Worm (Caenorhabditis elegans): ENCODE data around the gene K07D4.2.

K07D4.2 gene

DNA sequence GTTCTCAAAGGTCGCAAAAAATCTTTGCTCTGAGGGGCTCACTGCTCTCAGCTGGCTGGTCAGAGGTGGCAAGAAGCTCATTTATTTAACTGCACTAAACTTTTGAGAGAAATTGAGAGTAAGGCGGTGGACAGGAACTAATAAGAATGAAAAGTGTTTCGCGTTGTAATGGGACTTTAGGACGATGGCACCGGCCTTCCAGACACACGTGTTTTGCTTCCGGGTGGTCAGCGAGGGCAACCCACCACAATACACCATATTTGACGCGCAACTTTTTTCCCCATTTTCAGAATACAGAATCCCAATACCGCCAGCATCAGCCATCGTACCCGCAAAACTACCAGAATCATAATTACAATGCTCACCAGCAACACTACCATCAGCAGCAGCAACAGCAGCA is 5.2 kb downstream of the K07D4.2 start:
- no peak for TF ChIP-seq F13H6.1 (tag; optimal IDR thresholded peaks at IDR 0.05)
- no peak for TF ChIP-seq K09A11.1 (tag; optimal IDR thresholded peaks at IDR 0.05; ENCODE audit: insufficient read depth)
- TF ChIP-seq rnt-1 (tag; optimal IDR thresholded peaks at IDR 0.05), result no peak
- TF ChIP-seq ceh-19 (GFP tag; optimal IDR thresholded peaks at IDR 0.05), result no peak
- no peak for TF ChIP-seq hlh-13 (GFP tag; optimal IDR thresholded peaks at IDR 0.05)
- no peak for TF ChIP-seq ceh-31 (tag; optimal IDR thresholded peaks at IDR 0.05)
- no peak for TF ChIP-seq ttx-3 (tag; optimal IDR thresholded peaks at IDR 0.05)
- no peak for TF ChIP-seq lim-6 (tag; optimal IDR thresholded peaks at IDR 0.05)
- no peak for TF ChIP-seq K02D7.2 (tag; optimal IDR thresholded peaks at IDR 0.05)
- TF ChIP-seq sdc-2 (tag; optimal IDR thresholded peaks at IDR 0.05), result no peak
- no peak for TF ChIP-seq ceh-14 (tag; optimal IDR thresholded peaks at IDR 0.05)
- no peak for TF ChIP-seq Y22D7AL.16 (tag; optimal IDR thresholded peaks at IDR 0.05)
- no peak for TF ChIP-seq sox-4 (tag; optimal IDR thresholded peaks at IDR 0.05)
- no peak for TF ChIP-seq pros-1 (tag; optimal IDR thresholded peaks at IDR 0.05)
- no peak for TF ChIP-seq C08G9.2 (tag; optimal IDR thresholded peaks at IDR 0.05)
- TF ChIP-seq fkh-6 (tag; optimal IDR thresholded peaks at IDR 0.05), result no peak

DNA sequence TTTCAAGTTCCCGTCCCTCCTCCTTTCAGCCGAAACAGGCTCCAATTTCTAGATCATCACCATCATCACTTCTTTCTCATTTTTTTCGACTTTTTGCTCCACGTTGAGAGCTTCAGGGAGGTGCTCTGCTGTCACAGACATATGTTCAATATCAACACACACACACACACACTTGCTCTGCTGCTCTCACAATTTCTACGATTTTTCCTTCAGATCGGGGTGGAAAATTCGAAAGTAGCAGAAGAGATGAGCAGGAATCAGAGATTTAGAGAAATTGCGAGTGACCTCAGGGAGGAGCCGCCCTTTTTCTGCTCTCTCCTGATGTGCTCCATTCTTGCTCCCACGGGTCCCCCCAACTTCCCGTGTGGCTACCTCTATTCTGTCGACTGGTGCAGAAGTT is 6.8 kb downstream of the K07D4.2 start, which contains the start of gene pqn-48:
TSS of gene pqn-48 (plus strand) at position 344 of the 400 bp plus-strand sequence.
- no peak for TF ChIP-seq ceh-2 (tag; optimal IDR thresholded peaks at IDR 0.05)
- no peak for TF ChIP-seq npax-4 (tag; optimal IDR thresholded peaks at IDR 0.05)
- TF ChIP-seq unc-3 (GFP tag; conservative IDR thresholded peaks at IDR 0.05), result no peak
- no peak for TF ChIP-seq unc-3 (tag; optimal IDR thresholded peaks at IDR 0.05)
- TF ChIP-seq sox-4 (tag; optimal IDR thresholded peaks at IDR 0.05), result no peak
- TF ChIP-seq unc-86 (tag; optimal IDR thresholded peaks at IDR 0.05), result no peak
- TF ChIP-seq ceh-34 (tag; optimal IDR thresholded peaks at IDR 0.05), result no peak
- peak; percentile 28 for TF ChIP-seq unc-55 (GFP tag; optimal IDR thresholded peaks at IDR 0.05)
- peak; percentile 18 for TF ChIP-seq lim-6 (tag; optimal IDR thresholded peaks at IDR 0.05)
- TF ChIP-seq pros-1 (tag; optimal IDR thresholded peaks at IDR 0.05), result no peak
- TF ChIP-seq K09A11.1 (tag; optimal IDR thresholded peaks at IDR 0.05; ENCODE audit: insufficient read depth), result no peak
- no peak for TF ChIP-seq tbx-7 (tag; optimal IDR thresholded peaks at IDR 0.05)
- no peak for TF ChIP-seq nhr-232 (tag; optimal IDR thresholded peaks at IDR 0.05)
- TF ChIP-seq hlh-8 (tag; optimal IDR thresholded peaks at IDR 0.05), result no peak
- TF ChIP-seq pha-2 (tag; optimal IDR thresholded peaks at IDR 0.05), result no peak
- no peak for TF ChIP-seq F13H6.1 (tag; optimal IDR thresholded peaks at IDR 0.05)
- TF ChIP-seq pax-1 (tag; optimal IDR thresholded peaks at IDR 0.05), result no peak
- no peak for TF ChIP-seq T23F11.4 (GFP tag; optimal IDR thresholded peaks at IDR 0.05)

DNA sequence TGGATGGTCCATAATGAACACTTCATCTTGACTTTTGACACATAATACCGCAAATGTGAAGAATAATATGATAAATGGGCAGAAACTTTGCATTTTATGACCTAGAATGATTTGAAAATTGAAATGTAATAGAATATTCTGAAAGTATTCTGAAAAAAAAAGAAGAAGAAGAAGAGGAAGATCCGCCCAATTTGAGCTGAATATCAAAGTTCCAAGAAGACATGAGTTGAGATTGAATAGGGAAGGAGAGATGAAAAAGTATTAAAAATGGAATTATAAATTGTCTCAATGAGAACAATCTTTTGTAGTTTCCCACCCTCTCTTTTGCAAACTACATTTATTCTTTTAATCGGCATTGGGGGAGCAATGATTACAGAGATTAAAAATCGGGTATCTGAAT is 13.0 kb downstream of the K07D4.2 start, which contains the start of gene K07D4.4:
TSS of gene K07D4.4 (minus strand) at position 101 of the 400 bp plus-strand sequence.
- TF ChIP-seq hlh-13 (GFP tag; optimal IDR thresholded peaks at IDR 0.05) (no peak), nfya-1 (tag; optimal IDR thresholded peaks at IDR 0.05) (no peak), pat-9 (tag; optimal IDR thresholded peaks at IDR 0.05) (no peak), C38D4.7 (GFP tag; optimal IDR thresholded peaks at IDR 0.05) (no peak), hlh-8 (tag; optimal IDR thresholded peaks at IDR 0.05) (no peak), C08G9.2 (tag; optimal IDR thresholded peaks at IDR 0.05) (no peak)

DNA sequence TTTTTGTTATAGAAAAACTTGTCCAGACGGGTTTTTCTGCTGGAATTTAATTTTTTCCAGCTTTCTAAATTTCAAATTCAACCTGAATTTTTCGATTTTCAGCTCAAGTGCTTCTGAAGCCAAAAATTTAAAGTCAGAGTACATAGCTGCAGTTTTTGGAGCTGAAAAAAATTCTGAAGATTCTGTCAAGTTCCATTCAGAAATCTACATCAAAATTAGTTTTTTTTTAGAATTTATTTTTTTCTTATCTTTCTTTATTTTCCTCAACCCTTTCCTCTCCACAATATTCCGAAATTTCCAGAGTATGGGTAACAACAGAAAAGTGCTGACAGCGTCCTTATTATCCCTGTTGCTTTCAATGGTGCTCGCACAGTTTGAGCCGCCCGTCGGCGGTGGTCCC is 17.0 kb downstream of the K07D4.2 start, which contains the start of gene K07D4.9:
TSS of gene K07D4.9 (plus strand) at position 301 of the 400 bp plus-strand sequence.
- TF ChIP-seq ets-4 (tag; optimal IDR thresholded peaks at IDR 0.05) (no peak), sox-4 (tag; optimal IDR thresholded peaks at IDR 0.05) (no peak), unc-3 (GFP tag; conservative IDR thresholded peaks at IDR 0.05) (no peak), unc-3 (tag; optimal IDR thresholded peaks at IDR 0.05) (no peak), hlh-13 (GFP tag; optimal IDR thresholded peaks at IDR 0.05) (no peak), ceh-30 (tag; optimal IDR thresholded peaks at IDR 0.05) (no peak), unc-55 (GFP tag; optimal IDR thresholded peaks at IDR 0.05) (no peak), gmeb-2 (tag; optimal IDR thresholded peaks at IDR 0.05) (no peak), hlh-6 (tag; optimal IDR thresholded peaks at IDR 0.05) (no peak), C38D4.7 (GFP tag; optimal IDR thresholded peaks at IDR 0.05) (no peak), odd-2 (tag; optimal IDR thresholded peaks at IDR 0.05) (no peak), eyg-1 (tag; optimal IDR thresholded peaks at IDR 0.05) (no peak), lim-6 (tag; optimal IDR thresholded peaks at IDR 0.05) (no peak), ceh-19 (GFP tag; optimal IDR thresholded peaks at IDR 0.05) (no peak), ceh-2 (tag; optimal IDR thresholded peaks at IDR 0.05) (no peak)

All from whole organism, late embryonic.